Worm (Caenorhabditis elegans) whole organism, L1 larva: Measurements from ENCODE around the gene R11G1.11.

ENCODE experiments used
- elt-3 ChIP-seq, 6 experiments: fragments of 150-350 bp in 1 of 6; sonication (generic microtip); optimal IDR thresholded peaks; 2 replicates each; lab custom pipeline; 2017 to 2018; ENCODE audit warnings: missing biosample characterization in 6 of 6, missing genetic modification characterization in 6 of 6, inconsistent platforms in 1 of 6
- jun-1 ChIP-seq: fragments of 150-350 bp; optimal IDR thresholded peaks from 2 replicates; lab custom pipeline; 2014; ENCODE audit warnings: missing biosample characterization, missing genetic modification reagents, missing genetic modification characterization
- lin-39 ChIP-seq: fragments of 150-350 bp; optimal IDR thresholded peaks from 2 replicates; lab custom pipeline; 2014; ENCODE audit warnings: missing biosample characterization, missing genetic modification reagents, missing genetic modification characterization
- lir-3 ChIP-seq: sonication (generic microtip); optimal IDR thresholded peaks from 2 replicates; lab custom pipeline; 2016; ENCODE audit warnings: mild to moderate bottlenecking, missing genetic modification characterization, moderate library complexity, missing compliant biosample characterization; ENCODE audit not compliant: poor library complexity
- lsy-2 ChIP-seq, 2 experiments: fragments of 150-350 bp; optimal IDR thresholded peaks; 2 replicates each; lab custom pipeline; 2014; ENCODE audit warnings: missing biosample characterization in 2 of 2, missing genetic modification characterization in 2 of 2
- nhr-11 ChIP-seq: fragments of 150-350 bp; optimal IDR thresholded peaks from 2 replicates; lab custom pipeline; 2014; ENCODE audit warnings: missing biosample characterization, missing genetic modification characterization
- pag-3 ChIP-seq: sonication (generic microtip); optimal IDR thresholded peaks from 2 replicates; lab custom pipeline; 2017; ENCODE audit warnings: missing genetic modification characterization, mild to moderate bottlenecking, missing compliant biosample characterization, antibody characterized with exemption, borderline replicate concordance; ENCODE audit not compliant: insufficient read depth
- skn-1 ChIP-seq: fragments of 150-350 bp; optimal IDR thresholded peaks from 2 replicates; lab custom pipeline; 2014; ENCODE audit warnings: missing biosample characterization, missing genetic modification characterization
- sox-4 ChIP-seq: sonication (generic microtip); optimal IDR thresholded peaks from 2 replicates; lab custom pipeline; 2016; ENCODE audit warnings: missing genetic modification characterization, missing compliant biosample characterization
- sptf-1 ChIP-seq: fragments of 150-350 bp; optimal IDR thresholded peaks from 2 replicates; lab custom pipeline; 2014; ENCODE audit warnings: missing biosample characterization, missing genetic modification characterization
- tlp-1 ChIP-seq: fragments of 150-350 bp; optimal IDR thresholded peaks from 2 replicates; lab custom pipeline; 2014; ENCODE audit warnings: missing biosample characterization, missing genetic modification characterization
- unc-62 ChIP-seq: fragments of 150-350 bp; optimal IDR thresholded peaks from 2 replicates; lab custom pipeline; 2014; ENCODE audit warnings: missing biosample characterization, missing genetic modification reagents, missing genetic modification characterization
- zag-1 ChIP-seq: fragments of 150-350 bp; optimal IDR thresholded peaks from 2 replicates; lab custom pipeline; 2014; ENCODE audit warnings: missing biosample characterization, missing genetic modification characterization
- ztf-4 ChIP-seq: fragments of 150-350 bp; optimal IDR thresholded peaks from 2 replicates; lab custom pipeline; 2014; ENCODE audit warnings: missing biosample characterization, missing genetic modification characterization

ce11 chrX:3671998-3672397 lies 17.3 kb downstream of the R11G1.11 start, which contains the start of gene C02F12.5:
- no peak for TF ChIP-seq lsy-2 (tag; optimal IDR thresholded peaks at IDR 0.05; lab: Kevin White, UChicago)
- no peak for TF ChIP-seq jun-1 (tag; lab: Kevin White, UChicago)
- no peak for TF ChIP-seq tlp-1 (tag; lab: Kevin White, UChicago)
- no peak for TF ChIP-seq lin-39 (tag; lab: Kevin White, UChicago)
- TF ChIP-seq unc-62 (GFP tag; lab: Kevin White, UChicago): no peak
- no peak for TF ChIP-seq nhr-11 (tag; lab: Kevin White, UChicago)
- no peak for TF ChIP-seq ztf-4 (tag; lab: Kevin White, UChicago)
- no peak for TF ChIP-seq zag-1 (tag; lab: Kevin White, UChicago)
- no peak for TF ChIP-seq lir-3
- TF ChIP-seq elt-3 (tag; optimal IDR thresholded peaks at IDR 0.05; lab: Kevin White, UChicago): no peak
- TF ChIP-seq skn-1 (tag; lab: Kevin White, UChicago): no peak
- no peak for TF ChIP-seq sox-4 (tag; lab: Kevin White, UChicago)
- no peak for TF ChIP-seq sptf-1 (tag; lab: Kevin White, UChicago)
- no peak for TF ChIP-seq pag-3 (tag; lab: Kevin White, UChicago)
